Worm (Caenorhabditis elegans) whole organism, young adult: ENCODE data around the gene F59A6.12.

Source experiments
- T07F8.4 ChIP-seq: sonication (generic microtip); optimal IDR thresholded peaks from 2 replicates; lab custom pipeline; 2016; ENCODE audit warnings: mild to moderate bottlenecking, missing genetic modification characterization, moderate library complexity, missing compliant biosample characterization
- Y53G8AR.9 ChIP-seq: fragments of 200-800 bp; sonication (Bioruptor generic); conservative IDR thresholded peaks from 2 replicates; pipeline ENCODE4 v1.3.6; 2022; ENCODE audit warnings: missing genetic modification reagents, missing genetic modification characterization, missing compliant biosample characterization
- Y79H2A.3 ChIP-seq: fragments of 200-800 bp; sonication (Bioruptor generic); conservative IDR thresholded peaks from 2 replicates; pipeline ENCODE4 v1.3.6; 2022; ENCODE audit warnings: missing genetic modification reagents, missing genetic modification characterization, missing compliant biosample characterization
- Y95B8A.8 ChIP-seq: fragments of 200-800 bp; sonication (Bioruptor generic); IDR thresholded peaks from 2 replicates; pipeline ENCODE4 v1.3.6; 2022; ENCODE audit warnings: missing genetic modification reagents, missing genetic modification characterization, missing compliant biosample characterization
- ekl-4 ChIP-seq: fragments of 200-800 bp; sonication (Bioruptor generic); IDR thresholded peaks from 2 replicates; pipeline ENCODE4 v1.3.6; 2022; ENCODE audit warnings: missing genetic modification reagents, missing genetic modification characterization, missing compliant biosample characterization
- pha-4 ChIP-seq: fragments of 150-350 bp; sonication (generic microtip); optimal IDR thresholded peaks from 2 replicates; lab custom pipeline; 2014; ENCODE audit warnings: missing biosample characterization, missing genetic modification reagents, missing genetic modification characterization
- rpc-1 ChIP-seq, 2 experiments: fragments of 150-350 bp in 1 of 2; sonication (generic microtip) in 1 of 2; optimal IDR thresholded peaks; 2 replicates each; lab custom pipeline; 2014 to 2018; ENCODE audit warnings: missing biosample characterization in 1 of 2, missing genetic modification characterization in 1 of 2, missing genetic modification reagents in 1 of 2, missing genotype in 1 of 2
- snpc-4 ChIP-seq, 5 experiments: fragments of 150-350 bp in 1 of 5; sonication (generic microtip) in 4 of 5; optimal IDR thresholded peaks; 2 replicates each; lab custom pipeline; 2014 to 2018; ENCODE audit warnings: missing genetic modification characterization in 5 of 5, missing biosample characterization in 3 of 5, antibody characterized with exemption in 2 of 5, mild to moderate bottlenecking in 2 of 5, missing compliant biosample characterization in 2 of 5, missing genotype in 2 of 5, moderate library complexity in 2 of 5, missing genetic modification reagents in 1 of 5
- xnd-1 ChIP-seq: sonication (generic microtip); optimal IDR thresholded peaks from 2 replicates; lab custom pipeline; 2016; ENCODE audit warnings: missing genotype, missing genetic modification reagents, missing genetic modification characterization, missing compliant biosample characterization

DNA sequence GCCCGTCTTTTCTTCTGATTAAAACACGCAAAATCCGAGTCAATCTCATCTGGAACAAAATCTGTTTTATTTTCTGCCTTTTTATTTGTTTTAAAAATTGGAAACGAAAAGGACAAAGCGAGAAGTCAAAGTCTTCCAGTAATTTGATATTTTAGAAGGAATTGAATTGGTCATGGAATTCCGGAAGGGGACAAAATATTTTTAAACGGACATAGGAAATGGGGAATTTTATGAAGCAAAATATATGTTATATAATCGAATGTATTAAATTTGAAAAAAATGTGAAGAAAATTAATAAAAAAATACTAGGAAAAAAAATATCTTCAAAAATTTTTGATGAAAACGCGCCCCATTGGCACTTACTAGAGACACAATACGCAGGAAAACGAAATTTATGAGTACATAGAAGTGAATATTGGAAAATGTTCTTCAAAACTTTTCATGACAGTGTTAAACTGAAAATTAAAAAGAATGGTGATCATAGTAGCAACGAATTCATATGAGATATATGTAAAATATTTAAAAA, 28.8 kb upstream of the F59A6.12 start, which contains the start of gene F33G12.7:
- TF ChIP-seq Y95B8A.8 (GFP tag; lab: Robert Waterston, UW) (no peak), T07F8.4 (no peak), pha-4 (tag; lab: Kevin White, UChicago) (no peak), ekl-4 (GFP tag; lab: Robert Waterston, UW) (no peak), xnd-1 (tag; lab: Kevin White, UChicago) (no peak), snpc-4 (GFP tag; optimal IDR thresholded peaks at IDR 0.05; lab: Kevin White, UChicago) (no peak), snpc-4 (tag; optimal IDR thresholded peaks at IDR 0.05; lab: Kevin White, UChicago) (no peak), Y53G8AR.9 (GFP tag; lab: Robert Waterston, UW) (no peak), Y79H2A.3 (no peak), rpc-1 (optimal IDR thresholded peaks at IDR 0.05; lab: Kevin White, UChicago) (no peak), rpc-1 (tag; optimal IDR thresholded peaks at IDR 0.05; lab: Kevin White, UChicago) (no peak)
